Fruit fly (Drosophila melanogaster): ENCODE data around the gene CG8132.

The CG8132 gene

DNA sequence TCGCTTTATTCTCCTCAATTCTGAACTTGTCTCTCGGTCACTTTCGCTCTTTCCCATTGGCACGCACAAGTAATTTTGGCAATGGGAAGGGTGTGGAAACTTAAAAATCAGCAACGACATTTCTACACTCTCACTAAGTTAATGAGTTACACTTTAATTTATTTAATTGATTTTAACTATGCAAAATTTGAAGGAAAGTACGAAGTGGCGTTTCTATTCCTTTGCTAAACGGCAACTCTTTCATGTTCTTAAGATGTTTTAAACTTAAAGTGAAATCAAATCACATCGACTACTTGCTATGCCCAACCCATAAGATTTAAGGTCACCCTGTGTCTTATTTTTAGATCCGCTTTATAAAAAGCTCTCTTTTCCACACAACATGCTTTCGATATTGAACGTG, 30.9 kb upstream of the CG8132 start (continued):
- no peak for TF ChIP-seq insv (GFP tag; optimal IDR thresholded peaks at IDR 0.05)
- peak; percentile 17 for TF ChIP-seq crc (GFP tag; optimal IDR thresholded peaks at IDR 0.05)
- no peak for TF ChIP-seq HLHmδ (GFP tag; optimal IDR thresholded peaks at IDR 0.05)
- no peak for TF ChIP-seq tup (GFP tag; optimal IDR thresholded peaks at IDR 0.05)
- TF ChIP-seq slbo (GFP tag; IDR thresholded peaks at IDR 0.05): peak; percentile 67
- peak; percentile 65 for TF ChIP-seq unpg (GFP tag; optimal IDR thresholded peaks at IDR 0.05)
- no peak for TF ChIP-seq unc-4 (GFP tag; IDR thresholded peaks at IDR 0.05; ENCODE audit: partially characterized antibody)
- TF ChIP-seq Dad (GFP tag; optimal IDR thresholded peaks at IDR 0.05): no peak
- 0 out of 2 replicates have a peak, but pooled peaks have one; percentile 17 for TF ChIP-seq ttk (GFP tag; IDR thresholded peaks at IDR 0.05)
- no peak for TF ChIP-seq eyg (GFP tag; optimal IDR thresholded peaks at IDR 0.05)
- TF ChIP-seq Hey (tag; optimal IDR thresholded peaks at IDR 0.05): no peak
- TF ChIP-seq CG1233 (GFP tag; optimal IDR thresholded peaks at IDR 0.05): peak; percentile 32
- peak; percentile 19 for TF ChIP-seq CG10267 (tag; optimal IDR thresholded peaks at IDR 0.05)
- no peak for TF ChIP-seq CG6813 (GFP tag; optimal IDR thresholded peaks at IDR 0.05)
- no peak for TF ChIP-seq CG15601 (tag; optimal IDR thresholded peaks at IDR 0.05)
- no peak for TF ChIP-seq hbn (GFP tag; IDR thresholded peaks at IDR 0.05; ENCODE audit: partially characterized antibody)
- no peak for TF ChIP-seq Gsc (GFP tag; IDR thresholded peaks at IDR 0.05)
- no peak for TF ChIP-seq Vsx1 (GFP tag; optimal IDR thresholded peaks at IDR 0.05)
- peak; percentile 52; the same call in 1 of the 3 replicates for TF ChIP-seq CG7357 (GFP tag; IDR thresholded peaks at IDR 0.05)
- no peak for TF ChIP-seq Abd-B (GFP tag; optimal IDR thresholded peaks at IDR 0.05)
- TF ChIP-seq odd (GFP tag; optimal IDR thresholded peaks at IDR 0.05): peak; percentile 31
- TF ChIP-seq CG4360 (GFP tag; IDR thresholded peaks at IDR 0.05): no peak
- TF ChIP-seq inv (GFP tag; IDR thresholded peaks at IDR 0.05; ENCODE audit: partially characterized antibody): no peak
- no peak for TF ChIP-seq zen2 (GFP tag; IDR thresholded peaks at IDR 0.05; ENCODE audit: partially characterized antibody)
- TF ChIP-seq seq (GFP tag; IDR thresholded peaks at IDR 0.05): peak; percentile 60; the same call in 1 of the 2 replicates
- TF ChIP-seq fd102C (GFP tag; optimal IDR thresholded peaks at IDR 0.05): no peak
- no peak for TF ChIP-seq GATAe (GFP tag; conservative IDR thresholded peaks at IDR 0.05)
- no peak for TF ChIP-seq Mes4 (GFP tag; optimal IDR thresholded peaks at IDR 0.05)
- no peak for TF ChIP-seq trh (GFP tag; optimal IDR thresholded peaks at IDR 0.05)
- TF ChIP-seq bcd (GFP tag; optimal IDR thresholded peaks at IDR 0.05): peak; percentile 37
- TF ChIP-seq CG8944 (GFP tag; optimal IDR thresholded peaks at IDR 0.05): no peak
- TF ChIP-seq Med (GFP tag): peak; percentile 86
- no peak for TF ChIP-seq emc (GFP tag; optimal IDR thresholded peaks at IDR 0.05)
- peak; percentile 12 for TF ChIP-seq slp2 (GFP tag; optimal IDR thresholded peaks at IDR 0.05)
- peak; percentile 54; the same call in 1 of the 2 replicates for TF ChIP-seq vvl (GFP tag; IDR thresholded peaks at IDR 0.05)
- TF ChIP-seq CG17568 (GFP tag; optimal IDR thresholded peaks at IDR 0.05): peak; percentile 57
- no peak for TF ChIP-seq Eip74EF (GFP tag; optimal IDR thresholded peaks at IDR 0.05)
- peak; percentile 0 for TF ChIP-seq CG15011 (GFP tag; optimal IDR thresholded peaks at IDR 0.05)
- no peak for TF ChIP-seq jumu (GFP tag; optimal IDR thresholded peaks at IDR 0.05)
- TF ChIP-seq CG9817 (tag; optimal IDR thresholded peaks at IDR 0.05): peak; percentile 59
- TF ChIP-seq grau (tag; optimal IDR thresholded peaks at IDR 0.05): peak; percentile 74
- TF ChIP-seq ac (GFP tag; optimal IDR thresholded peaks at IDR 0.05): no peak
- no peak for TF ChIP-seq CG3407 (GFP tag; optimal IDR thresholded peaks at IDR 0.05)
- no peak for TF ChIP-seq run (tag; optimal IDR thresholded peaks at IDR 0.05)
- TF ChIP-seq nerfin-2 (GFP tag; IDR thresholded peaks at IDR 0.05; ENCODE audit: partially characterized antibody): no peak
- TF ChIP-seq Sry-δ (GFP tag; optimal IDR thresholded peaks at IDR 0.05): no peak
- no peak for TF ChIP-seq lola (GFP tag; optimal IDR thresholded peaks at IDR 0.05)
- TF ChIP-seq CG9876 (GFP tag; optimal IDR thresholded peaks at IDR 0.05): no peak
- peak; percentile 30 for TF ChIP-seq Asciz (GFP tag; optimal IDR thresholded peaks at IDR 0.05)
- no peak for TF ChIP-seq h (optimal IDR thresholded peaks at IDR 0.05)
